Worm (Caenorhabditis elegans) whole organism, L4 larva: ENCODE measurements around the gene nmad-1.

Source experiments
- F10B5.3 ChIP-seq: sonication (generic microtip); optimal IDR thresholded peaks from 2 replicates; lab custom pipeline; 2016; ENCODE audit warnings: mild to moderate bottlenecking, missing genetic modification characterization, missing compliant biosample characterization
- F26F4.8 ChIP-seq: fragments of 200-800 bp; sonication (Bioruptor generic); conservative IDR thresholded peaks from 2 replicates; pipeline ENCODE4 v1.3.6; 2022; ENCODE audit warnings: missing genetic modification characterization, missing compliant biosample characterization
- F37D6.2 ChIP-seq: sonication (generic microtip); optimal IDR thresholded peaks from 2 replicates; lab custom pipeline; 2016; ENCODE audit warnings: mild to moderate bottlenecking, missing genetic modification characterization, missing compliant biosample characterization
- ama-1 ChIP-seq: fragments of 150-350 bp; optimal IDR thresholded peaks from 2 replicates; lab custom pipeline; 2014; ENCODE audit warnings: inconsistent platforms, mixed read lengths
- daf-12 ChIP-seq: fragments of 150-350 bp; optimal IDR thresholded peaks from 2 replicates; lab custom pipeline; 2014; ENCODE audit warnings: missing biosample characterization, missing genetic modification reagents, missing genetic modification characterization
- mes-2 ChIP-seq: sonication (generic microtip); optimal IDR thresholded peaks from 2 replicates; lab custom pipeline; 2016; ENCODE audit warnings: missing genotype, mild to moderate bottlenecking, missing genetic modification characterization, missing compliant biosample characterization; ENCODE audit not compliant: poor library complexity, severe bottlenecking
- nhr-28 ChIP-seq: fragments of 150-350 bp; optimal IDR thresholded peaks from 2 replicates; lab custom pipeline; 2014; ENCODE audit warnings: missing biosample characterization, missing genetic modification characterization
- pha-4 ChIP-seq, 2 experiments: fragments of 150-350 bp in 1 of 2; fragments of 200-800 bp in 1 of 2; sonication (Bioruptor generic) in 1 of 2; IDR thresholded peaks in 1 of 2; optimal IDR thresholded peaks in 1 of 2; 2 replicates each; pipeline versions ENCODE4 v1.3.6 to Lab custom; 2014 to 2022; ENCODE audit warnings: missing genetic modification characterization in 2 of 2, missing genetic modification reagents in 2 of 2, missing biosample characterization in 1 of 2, missing compliant biosample characterization in 1 of 2
- zag-1 ChIP-seq: fragments of 150-350 bp; optimal IDR thresholded peaks from 2 replicates; lab custom pipeline; 2014; ENCODE audit warnings: missing biosample characterization, missing genetic modification characterization

- TF ChIP-seq zag-1 (tag; lab: Kevin White, UChicago), result no peak
- TF ChIP-seq pha-4 (GFP tag; IDR thresholded peaks at IDR 0.05; lab: Robert Waterston, UW), result no peak
- TF ChIP-seq pha-4 (tag; optimal IDR thresholded peaks at IDR 0.05; lab: Kevin White, UChicago), result no peak
- no peak for TF ChIP-seq ama-1 (lab: Kevin White, UChicago)
- no peak for TF ChIP-seq nhr-28 (tag; lab: Kevin White, UChicago)
- no peak for TF ChIP-seq F10B5.3
- TF ChIP-seq F37D6.2, result no peak
- TF ChIP-seq mes-2 (tag; lab: Kevin White, UChicago), result no peak
- no peak for TF ChIP-seq daf-12 (tag; lab: Kevin White, UChicago)
- no peak for TF ChIP-seq F26F4.8 (GFP tag; lab: Robert Waterston, UW)
Observed at ce11 chrIII:5584647-5585046, 29.9 kb upstream of the nmad-1 start, which contains the start of gene F56D2.3.
